Fruit fly (Drosophila melanogaster) whole organism, embryonic: ENCODE data around the gene Mekk1.

Experiments used
- CG10366 ChIP-seq: fragments of 200-800 bp; sonication (Bioruptor generic); IDR thresholded peaks from 2 replicates; pipeline ENCODE4 v1.3.6; 2022; ENCODE audit warnings: missing biosample characterization, missing genetic modification characterization
- CG15269 ChIP-seq: fragments of 200-800 bp; sonication (Bioruptor generic); optimal IDR thresholded peaks from 2 replicates; lab custom pipeline; 2018; ENCODE audit warnings: missing biosample characterization, mild to moderate bottlenecking, missing genetic modification characterization, moderate library complexity
- CG1602 ChIP-seq: fragments of 200-800 bp; sonication (Bioruptor generic); optimal IDR thresholded peaks from 3 replicates; lab custom pipeline; 2016; ENCODE audit warnings: missing biosample characterization, missing genetic modification characterization
- CG17612 ChIP-seq: fragments of 200-800 bp; sonication (Bioruptor generic); IDR thresholded peaks from 2 replicates; pipeline ENCODE4 v1.3.6; 2022; ENCODE audit warnings: missing biosample characterization, missing genetic modification characterization
- CG2678 ChIP-seq: fragments of 200-800 bp; sonication (Bioruptor generic); optimal IDR thresholded peaks from 3 replicates; lab custom pipeline; 2019; ENCODE audit warnings: missing biosample characterization, mild to moderate bottlenecking, missing genetic modification characterization, moderate library complexity
- CG30020 ChIP-seq: fragments of 200-800 bp; optimal IDR thresholded peaks from 2 replicates; lab custom pipeline; 2019; ENCODE audit warnings: missing biosample characterization, mild to moderate bottlenecking, missing genetic modification characterization, moderate library complexity
- CG3065 ChIP-seq: fragments of 200-800 bp; sonication (Bioruptor generic); optimal IDR thresholded peaks from 2 replicates; lab custom pipeline; 2016; ENCODE audit warnings: missing biosample characterization, missing genetic modification characterization
- CG3281 ChIP-seq: fragments of 200-800 bp; sonication (Bioruptor generic); optimal IDR thresholded peaks from 3 replicates; lab custom pipeline; 2017; ENCODE audit warnings: missing biosample characterization, mild to moderate bottlenecking, missing genetic modification characterization
- CG33557 ChIP-seq: fragments of 200-800 bp; sonication (Bioruptor generic); optimal IDR thresholded peaks from 2 replicates; lab custom pipeline; 2019; ENCODE audit warnings: missing biosample characterization, mild to moderate bottlenecking, missing genetic modification characterization, moderate library complexity
- CG3407 ChIP-seq: fragments of 200-800 bp; sonication (Bioruptor generic); optimal IDR thresholded peaks from 2 replicates; lab custom pipeline; 2018; ENCODE audit warnings: missing biosample characterization, mild to moderate bottlenecking, missing genetic modification characterization
- CG4282 ChIP-seq: fragments of 200-800 bp; sonication (Bioruptor generic); optimal IDR thresholded peaks from 2 replicates; lab custom pipeline; 2016; ENCODE audit warnings: missing biosample characterization, missing genetic modification characterization
- CG4617 ChIP-seq: fragments of 200-800 bp; sonication (Bioruptor generic); optimal IDR thresholded peaks from 3 replicates; lab custom pipeline; 2016; ENCODE audit warnings: missing biosample characterization, missing genetic modification characterization, borderline replicate concordance
- CG4820 ChIP-seq: fragments of 200-800 bp; sonication (Bioruptor generic); optimal IDR thresholded peaks from 3 replicates; lab custom pipeline; 2016; ENCODE audit warnings: missing biosample characterization, missing genetic modification characterization
- CG7745 ChIP-seq: fragments of 200-800 bp; sonication (Bioruptor generic); optimal IDR thresholded peaks from 2 replicates; lab custom pipeline; 2018; ENCODE audit warnings: missing biosample characterization, mild to moderate bottlenecking, missing genetic modification characterization, moderate library complexity
- CG7839 ChIP-seq: fragments of 200-800 bp; sonication (Bioruptor generic); optimal IDR thresholded peaks from 3 replicates; lab custom pipeline; 2018; ENCODE audit warnings: missing biosample characterization, mild to moderate bottlenecking, missing genetic modification characterization, moderate library complexity
- CG8290 ChIP-seq, 3 experiments: fragments of 200-800 bp; sonication (Bioruptor generic); optimal IDR thresholded peaks; 2 replicates each; lab custom pipeline; 2016 to 2019; ENCODE audit warnings: missing biosample characterization in 3 of 3, missing genetic modification characterization in 3 of 3, mild to moderate bottlenecking in 2 of 3, moderate library complexity in 1 of 3
- CG8924 ChIP-seq: fragments of 200-800 bp; optimal IDR thresholded peaks from 3 replicates; lab custom pipeline; 2019; ENCODE audit warnings: missing biosample characterization, mild to moderate bottlenecking, missing genetic modification characterization, moderate library complexity
- D19A ChIP-seq: fragments of 200-800 bp; optimal IDR thresholded peaks from 3 replicates; lab custom pipeline; 2019; ENCODE audit warnings: missing biosample characterization, mild to moderate bottlenecking, missing genetic modification characterization, moderate library complexity
- D19B ChIP-seq: fragments of 200-800 bp; sonication (Bioruptor generic); optimal IDR thresholded peaks from 2 replicates; lab custom pipeline; 2017; ENCODE audit warnings: missing biosample characterization, mild to moderate bottlenecking, missing genetic modification characterization
- Dref ChIP-seq: fragments of 200-800 bp; sonication (Bioruptor generic); IDR thresholded peaks from 2 replicates; pipeline ENCODE4 v1.3.6; 2022; ENCODE audit warnings: missing biosample characterization, missing genetic modification characterization
- HLH4C ChIP-seq: fragments of 200-800 bp; sonication (Bioruptor generic); IDR thresholded peaks from 3 replicates; pipeline ENCODE4 v1.3.6; 2022; ENCODE audit warnings: missing biosample characterization, missing genetic modification characterization; ENCODE audit not compliant: partially characterized antibody
- Hmx ChIP-seq: fragments of 200-800 bp; sonication (Bioruptor generic); optimal IDR thresholded peaks from 2 replicates; lab custom pipeline; 2016; ENCODE audit warnings: missing biosample characterization, missing genetic modification characterization
- Lpt ChIP-seq: fragments of >200 bp; optimal IDR thresholded peaks from 2 replicates; lab custom pipeline; 2018; ENCODE audit warnings: missing biosample characterization, missing genetic modification characterization
- Opbp ChIP-seq: fragments of 200-800 bp; sonication (Bioruptor generic); IDR thresholded peaks from 3 replicates; pipeline ENCODE4 v1.3.6; 2022; ENCODE audit warnings: missing biosample characterization, missing genetic modification characterization; ENCODE audit not compliant: partially characterized antibody
- Scr ChIP-seq: fragments of 200-800 bp; sonication (Bioruptor generic); IDR thresholded peaks from 2 replicates; pipeline ENCODE4 v1.3.6; 2022; ENCODE audit warnings: missing biosample characterization, missing genetic modification characterization; ENCODE audit not compliant: partially characterized antibody
- Sox100B ChIP-seq: fragments of 200-800 bp; sonication (Bioruptor generic); optimal IDR thresholded peaks from 3 replicates; lab custom pipeline; 2018; ENCODE audit warnings: missing biosample characterization, mild to moderate bottlenecking, missing genetic modification characterization
- Sox102F ChIP-seq: fragments of 200-800 bp; sonication (Bioruptor generic); optimal IDR thresholded peaks from 2 replicates; lab custom pipeline; 2018; ENCODE audit warnings: missing biosample characterization, mild to moderate bottlenecking, missing genetic modification characterization, moderate library complexity
- TFAM ChIP-seq: fragments of 200-800 bp; sonication (Bioruptor generic); optimal IDR thresholded peaks from 2 replicates; lab custom pipeline; 2017; ENCODE audit warnings: missing biosample characterization, missing genetic modification characterization, inconsistent platforms
- Taf1 ChIP-seq: fragments of 200-800 bp; sonication (Bioruptor generic); IDR thresholded peaks from 2 replicates; pipeline ENCODE4 v1.3.6; 2022; ENCODE audit warnings: missing biosample characterization, missing genetic modification characterization
- al ChIP-seq: fragments of 200-800 bp; sonication (Bioruptor generic); IDR thresholded peaks from 2 replicates; pipeline ENCODE4 v1.3.6; 2022; ENCODE audit warnings: missing biosample characterization, missing genetic modification characterization
- ato ChIP-seq: fragments of 200-800 bp; sonication (Bioruptor generic); IDR thresholded peaks from 2 replicates; pipeline ENCODE4 v1.3.6; 2022; ENCODE audit warnings: missing biosample characterization, missing genetic modification characterization; ENCODE audit not compliant: partially characterized antibody
- cas ChIP-seq: fragments of 200-800 bp; sonication (Bioruptor generic); IDR thresholded peaks from 2 replicates; pipeline ENCODE4 v1.3.6; 2022; ENCODE audit warnings: missing biosample characterization, missing genetic modification characterization
- cg ChIP-seq: fragments of 200-800 bp; sonication (Bioruptor generic); optimal IDR thresholded peaks from 3 replicates; lab custom pipeline; 2019; ENCODE audit warnings: missing biosample characterization, mild to moderate bottlenecking, missing genetic modification characterization, moderate library complexity
- crc ChIP-seq: fragments of 200-800 bp; sonication (Bioruptor generic); optimal IDR thresholded peaks from 2 replicates; lab custom pipeline; 2016; ENCODE audit warnings: missing biosample characterization, missing genetic modification characterization
- dmrt11E ChIP-seq: fragments of 200-800 bp; sonication (Bioruptor generic); optimal IDR thresholded peaks from 3 replicates; lab custom pipeline; 2018; ENCODE audit warnings: missing biosample characterization, mild to moderate bottlenecking, missing genetic modification characterization, moderate library complexity
- dpn ChIP-seq, 2 experiments: fragments of 200-800 bp; sonication (Bioruptor generic); optimal IDR thresholded peaks; 3 replicates each; lab custom pipeline; 2016; ENCODE audit warnings: missing biosample characterization in 2 of 2, missing genetic modification characterization in 2 of 2
- inv ChIP-seq: fragments of 200-800 bp; sonication (Bioruptor generic); IDR thresholded peaks from 2 replicates; pipeline ENCODE4 v1.3.6; 2022; ENCODE audit warnings: missing biosample characterization, missing genetic modification characterization; ENCODE audit not compliant: partially characterized antibody
- ken ChIP-seq: fragments of 200-800 bp; sonication (Bioruptor generic); IDR thresholded peaks from 3 replicates; pipeline ENCODE4 v1.3.6; 2022; ENCODE audit warnings: missing biosample characterization, missing genetic modification characterization
- lbe ChIP-seq: fragments of 200-800 bp; sonication (Bioruptor generic); optimal IDR thresholded peaks from 2 replicates; lab custom pipeline; 2016; ENCODE audit warnings: missing biosample characterization, mild to moderate bottlenecking, missing genetic modification characterization
- lilli ChIP-seq: fragments of 200-800 bp; sonication (Bioruptor generic); optimal IDR thresholded peaks from 3 replicates; lab custom pipeline; 2016; ENCODE audit warnings: missing biosample characterization, missing genetic modification characterization
- maf-S ChIP-seq: fragments of 200-800 bp; sonication (Bioruptor generic); optimal IDR thresholded peaks from 2 replicates; lab custom pipeline; 2016; ENCODE audit warnings: missing biosample characterization, missing genetic modification characterization
- oc ChIP-seq: fragments of 200-800 bp; sonication (Bioruptor generic); optimal IDR thresholded peaks from 2 replicates; lab custom pipeline; 2018; ENCODE audit warnings: missing biosample characterization, mild to moderate bottlenecking, missing genetic modification characterization, moderate library complexity
- otp ChIP-seq: fragments of 200-800 bp; sonication (Bioruptor generic); IDR thresholded peaks from 3 replicates; pipeline ENCODE4, ENCODE4 v1.3.6; 2022; ENCODE audit warnings: missing biosample characterization, missing genetic modification characterization
- ranshi ChIP-seq: fragments of 200-800 bp; sonication (Bioruptor generic); IDR thresholded peaks from 2 replicates; pipeline ENCODE4 v1.3.6; 2022; ENCODE audit warnings: missing biosample characterization, missing genetic modification characterization
- salm ChIP-seq: fragments of 200-800 bp; sonication (Bioruptor generic); optimal IDR thresholded peaks from 2 replicates; lab custom pipeline; 2018; ENCODE audit warnings: missing biosample characterization, mild to moderate bottlenecking, missing genetic modification characterization
- seq ChIP-seq: fragments of 200-800 bp; sonication (Bioruptor generic); IDR thresholded peaks from 2 replicates; pipeline ENCODE4 v1.3.6; 2022; ENCODE audit warnings: missing biosample characterization, missing genetic modification characterization
- tin ChIP-seq: fragments of 200-800 bp; sonication (Bioruptor generic); optimal IDR thresholded peaks from 3 replicates; lab custom pipeline; 2016; ENCODE audit warnings: missing biosample characterization, missing genetic modification characterization
- unpg ChIP-seq: fragments of 200-800 bp; sonication (Bioruptor generic); optimal IDR thresholded peaks from 3 replicates; lab custom pipeline; 2018; ENCODE audit warnings: missing biosample characterization, mild to moderate bottlenecking, missing genetic modification characterization, moderate library complexity

The Mekk1 gene

DNA sequence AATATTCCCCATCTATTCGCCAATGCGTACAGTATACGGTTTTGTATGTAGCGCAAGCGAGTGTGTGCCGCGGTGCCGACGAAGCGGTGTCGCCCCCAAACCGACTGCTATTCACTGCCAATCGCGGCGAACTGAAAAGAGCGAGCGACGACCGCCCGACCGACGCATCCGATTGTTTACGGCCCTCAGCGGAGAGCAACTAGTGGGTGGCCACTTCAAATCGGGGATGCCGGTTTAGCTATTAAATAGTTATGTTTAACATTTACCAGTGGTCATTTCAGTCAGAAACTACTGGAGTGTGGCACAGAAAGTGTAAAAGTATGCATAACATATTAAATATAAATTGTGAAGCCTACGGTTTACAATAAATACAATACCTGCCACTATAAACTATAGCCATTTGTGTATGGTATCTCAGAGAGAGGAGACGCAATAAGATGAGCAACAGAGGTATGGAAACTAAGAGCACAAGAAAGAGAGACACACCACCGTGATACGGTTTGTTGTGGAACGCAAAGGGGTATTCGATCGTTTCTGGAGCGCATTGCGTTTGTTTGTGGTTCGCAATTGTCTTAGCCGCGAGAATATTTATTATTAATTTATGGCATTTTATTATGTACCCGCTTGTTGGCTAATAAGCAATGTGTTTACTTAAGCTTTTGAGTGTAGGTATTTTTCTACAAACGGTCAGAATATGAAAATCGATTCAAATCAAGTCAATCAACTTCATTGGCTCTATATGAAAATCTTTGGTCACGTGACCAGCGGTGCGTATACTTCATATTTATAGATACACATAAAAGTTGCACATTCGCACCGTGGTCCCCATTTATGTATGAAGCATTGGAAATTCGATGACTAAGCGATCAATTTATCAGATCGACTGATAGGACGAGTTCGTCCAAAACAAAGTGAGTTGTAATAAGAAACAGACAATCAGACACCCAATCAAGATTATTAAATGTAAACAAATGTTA is 3.1 kb downstream of the Mekk1 start (continued):
- TF ChIP-seq D19A (tag; lab: Kevin White, UChicago) (no peak), ken (GFP tag; lab: Robert Waterston, UW) (no peak), CG4820 (GFP tag; lab: Kevin White, UChicago) (no peak), al (no peak), salm (tag; lab: Kevin White, UChicago) (no peak), CG1602 (no peak), Scr (GFP tag; lab: Robert Waterston, UW) (no peak), CG8924 (tag; lab: Kevin White, UChicago) (peak; percentile 4), dpn (GFP tag; optimal IDR thresholded peaks at IDR 0.05; lab: Kevin White, UChicago) (no peak), Sox100B (GFP tag; lab: Kevin White, UChicago) (peak; percentile 2), CG4282 (no peak), Taf1 (GFP tag; lab: Robert Waterston, UW) (no peak), unpg (no peak), inv (peak; percentile 0; the same call in 1 of the 2 replicates), CG7839 (no peak), Opbp (GFP tag; lab: Robert Waterston, UW) (peak; percentile 46; the same call in 2 of the 3 replicates), Hmx (GFP tag; lab: Kevin White, UChicago) (no peak), CG3281 (GFP tag; lab: Kevin White, UChicago) (no peak), CG7745 (no peak), CG33557 (no peak), oc (tag; lab: Kevin White, UChicago) (no peak), CG10366 (GFP tag; lab: Robert Waterston, UW) (no peak), CG4617 (GFP tag; lab: Kevin White, UChicago) (no peak), CG15269 (tag; lab: Kevin White, UChicago) (peak; percentile 33), otp (peak; percentile 62; the same call in 1 of the 3 replicates), maf-S (GFP tag; lab: Kevin White, UChicago) (no peak), CG3065 (GFP tag; lab: Kevin White, UChicago) (no peak), ato (GFP tag; lab: Robert Waterston, UW) (no peak), lilli (GFP tag; lab: Kevin White, UChicago) (no peak), CG3407 (no peak), lbe (GFP tag; lab: Kevin White, UChicago) (no peak), CG17612 (GFP tag; lab: Robert Waterston, UW) (no peak), dmrt11E (tag; lab: Kevin White, UChicago) (no peak), tin (GFP tag; lab: Kevin White, UChicago) (no peak), HLH4C (GFP tag; lab: Robert Waterston, UW) (no peak), Lpt (GFP tag; lab: Kevin White, UChicago) (no peak), CG2678 (peak; percentile 26), cg (GFP tag; lab: Kevin White, UChicago) (peak; percentile 3), CG8290 (GFP tag; optimal IDR thresholded peaks at IDR 0.05; lab: Kevin White, UChicago) (no peak), CG8290 (tag; optimal IDR thresholded peaks at IDR 0.05; lab: Kevin White, UChicago) (peak in 1 of 2 experiments; percentile 71), TFAM (GFP tag; lab: Kevin White, UChicago) (no peak), Sox102F (GFP tag; lab: Kevin White, UChicago) (no peak), seq (0 out of 2 replicates have a peak, but pooled peaks have one; percentile 19), cas (GFP tag; lab: Robert Waterston, UW) (no peak), CG30020 (tag; lab: Kevin White, UChicago) (no peak), D19B (GFP tag; lab: Kevin White, UChicago) (no peak), ranshi (GFP tag; lab: Robert Waterston, UW) (no peak), crc (GFP tag; lab: Kevin White, UChicago) (no peak), Dref (GFP tag; lab: Robert Waterston, UW) (0 out of 2 replicates have a peak, but pooled peaks have one; percentile 27)
